Fruit fly (Drosophila melanogaster) whole organism, embryonic: ENCODE results near the gene CG42514.

Experiments used
- Antp ChIP-seq: fragments of 200-800 bp; sonication (Bioruptor generic); optimal IDR thresholded peaks from 3 replicates; lab custom pipeline; 2016; ENCODE audit warnings: missing biosample characterization, missing genetic modification characterization
- Atf6 ChIP-seq: fragments of 200-800 bp; sonication (Bioruptor generic); IDR thresholded peaks from 2 replicates; pipeline ENCODE4 v1.3.6; 2022; ENCODE audit warnings: missing biosample characterization, missing genetic modification characterization
- Blimp-1 ChIP-seq: fragments of 200-800 bp; sonication (Bioruptor generic); optimal IDR thresholded peaks from 3 replicates; lab custom pipeline; 2018; ENCODE audit warnings: missing biosample characterization, missing genetic modification characterization, mild to moderate bottlenecking, moderate library complexity, missing genetic modification reagents
- CG10274 ChIP-seq: fragments of 200-800 bp; sonication (Bioruptor generic); optimal IDR thresholded peaks from 3 replicates; lab custom pipeline; 2017; ENCODE audit warnings: missing biosample characterization, mild to moderate bottlenecking, missing genetic modification characterization
- CG10462 ChIP-seq: fragments of 200-800 bp; sonication (Bioruptor generic); optimal IDR thresholded peaks from 2 replicates; lab custom pipeline; 2016; ENCODE audit warnings: missing biosample characterization, missing genetic modification characterization
- CG10654 ChIP-seq: fragments of 200-800 bp; sonication (Bioruptor generic); optimal IDR thresholded peaks from 2 replicates; lab custom pipeline; 2016; ENCODE audit warnings: missing biosample characterization, missing genetic modification characterization
- CG10959 ChIP-seq: fragments of 200-800 bp; sonication (Bioruptor generic); IDR thresholded peaks from 2 replicates; pipeline ENCODE4 v1.3.6; 2022; ENCODE audit warnings: missing biosample characterization, missing genetic modification characterization
- CG11560 ChIP-seq: fragments of 200-800 bp; sonication (Bioruptor generic); IDR thresholded peaks from 3 replicates; pipeline ENCODE4 v1.3.6; 2022; ENCODE audit warnings: missing biosample characterization, missing genetic modification characterization
- CG12219 ChIP-seq: fragments of 200-800 bp; sonication (Bioruptor generic); optimal IDR thresholded peaks from 3 replicates; lab custom pipeline; 2018; ENCODE audit warnings: missing biosample characterization, mild to moderate bottlenecking, missing genetic modification characterization
- CG12299 ChIP-seq: fragments of 200-800 bp; sonication (Bioruptor generic); optimal IDR thresholded peaks from 2 replicates; lab custom pipeline; 2018; ENCODE audit warnings: missing biosample characterization, mild to moderate bottlenecking, missing genetic modification characterization
- CG12744 ChIP-seq: fragments of 200-800 bp; sonication (Bioruptor generic); optimal IDR thresholded peaks from 2 replicates; lab custom pipeline; 2016; ENCODE audit warnings: missing biosample characterization, missing genetic modification characterization
- CG13424 ChIP-seq: fragments of 200-800 bp; sonication (Bioruptor generic); optimal IDR thresholded peaks from 2 replicates; lab custom pipeline; 2019; ENCODE audit warnings: missing biosample characterization, mild to moderate bottlenecking, missing genetic modification characterization, moderate library complexity
- CG14050 ChIP-seq: fragments of 200-800 bp; sonication (Bioruptor generic); IDR thresholded peaks from 3 replicates; pipeline ENCODE4 v1.3.6; 2022; ENCODE audit warnings: missing biosample characterization, missing genetic modification characterization
- CG14441 ChIP-seq: fragments of 200-800 bp; sonication (Bioruptor generic); IDR thresholded peaks from 2 replicates; pipeline ENCODE4 v1.3.6; 2022; ENCODE audit warnings: missing biosample characterization, missing genetic modification characterization
- CG1602 ChIP-seq: fragments of 200-800 bp; sonication (Bioruptor generic); optimal IDR thresholded peaks from 3 replicates; lab custom pipeline; 2016; ENCODE audit warnings: missing biosample characterization, missing genetic modification characterization
- CG1603 ChIP-seq: fragments of 200-800 bp; sonication (Bioruptor generic); optimal IDR thresholded peaks from 2 replicates; lab custom pipeline; 2019; ENCODE audit warnings: missing biosample characterization, mild to moderate bottlenecking, missing genetic modification characterization, moderate library complexity
- CG17359 ChIP-seq: fragments of 200-800 bp; sonication (Bioruptor generic); optimal IDR thresholded peaks from 3 replicates; lab custom pipeline; 2018; ENCODE audit warnings: missing biosample characterization, mild to moderate bottlenecking, missing genetic modification characterization, moderate library complexity
- CG3726 ChIP-seq: fragments of 200-800 bp; sonication (Bioruptor generic); IDR thresholded peaks from 3 replicates; pipeline ENCODE4, ENCODE4 v1.3.6; 2022; ENCODE audit warnings: missing biosample characterization, missing genetic modification characterization
- CG4360 ChIP-seq: fragments of 200-800 bp; sonication (Bioruptor generic); IDR thresholded peaks from 2 replicates; pipeline ENCODE4 v1.3.6; 2022; ENCODE audit warnings: missing biosample characterization, missing genetic modification characterization
- CG8388 ChIP-seq: fragments of 200-800 bp; sonication (Bioruptor generic); optimal IDR thresholded peaks from 2 replicates; lab custom pipeline; 2019; ENCODE audit warnings: missing biosample characterization, mild to moderate bottlenecking, missing genetic modification characterization, moderate library complexity
- CG9797 ChIP-seq: fragments of 200-800 bp; sonication (Bioruptor generic); optimal IDR thresholded peaks from 3 replicates; lab custom pipeline; 2018; ENCODE audit warnings: missing biosample characterization, mild to moderate bottlenecking, missing genetic modification characterization
- Chrac-16 ChIP-seq: fragments of 200-800 bp; sonication (Bioruptor generic); optimal IDR thresholded peaks from 3 replicates; lab custom pipeline; 2016; ENCODE audit warnings: missing biosample characterization, missing genetic modification characterization
- Ets65A ChIP-seq: fragments of 200-800 bp; sonication (Bioruptor generic); peaks from one replicate; lab custom pipeline; 2016; ENCODE audit warnings: missing biosample characterization, missing genetic modification characterization
- HLHmδ ChIP-seq: fragments of 200-800 bp; sonication (Bioruptor generic); optimal IDR thresholded peaks from 2 replicates; lab custom pipeline; 2018; ENCODE audit warnings: missing biosample characterization, mild to moderate bottlenecking, missing genetic modification characterization, moderate library complexity
- Hsf ChIP-seq: fragments of 200-800 bp; sonication (Bioruptor generic); optimal IDR thresholded peaks from 3 replicates; lab custom pipeline; 2016; ENCODE audit warnings: missing biosample characterization, missing genetic modification characterization
- NC2α ChIP-seq: fragments of 200-800 bp; sonication (Bioruptor generic); optimal IDR thresholded peaks from 2 replicates; lab custom pipeline; 2016; ENCODE audit warnings: missing biosample characterization, missing genetic modification characterization
- Nf-YA ChIP-seq: fragments of 200-800 bp; sonication (Bioruptor generic); IDR thresholded peaks from 2 replicates; pipeline ENCODE4 v1.3.6; 2022; ENCODE audit warnings: missing biosample characterization, missing genetic modification characterization
- Optix ChIP-seq: fragments of 200-800 bp; sonication (Bioruptor generic); IDR thresholded peaks from 3 replicates; pipeline ENCODE4 v1.3.6; 2022; ENCODE audit warnings: missing biosample characterization, missing genetic modification characterization
- Six4 ChIP-seq: fragments of 200-800 bp; sonication (Bioruptor generic); optimal IDR thresholded peaks from 2 replicates; lab custom pipeline; 2016; ENCODE audit warnings: missing biosample characterization, missing genetic modification characterization
- Trl ChIP-seq, 3 experiments: fragments of >200 bp in 2 of 3; fragments of 200-800 bp in 1 of 3; sonication (Bioruptor generic) in 1 of 3; optimal IDR thresholded peaks; 2 replicates in 1 of 3; 3 replicates in 2 of 3; lab custom pipeline; 2016 to 2017; ENCODE audit warnings: missing biosample characterization in 1 of 3, missing genetic modification characterization in 1 of 3
- ap ChIP-seq: fragments of 200-800 bp; sonication (Bioruptor generic); IDR thresholded peaks from 2 replicates; pipeline ENCODE4 v1.3.6; 2022; ENCODE audit warnings: missing biosample characterization, missing genetic modification characterization
- ase ChIP-seq: fragments of 200-800 bp; sonication (Bioruptor generic); IDR thresholded peaks from 3 replicates; pipeline ENCODE4 v1.3.6; 2022; ENCODE audit warnings: missing biosample characterization, missing genetic modification characterization
- ash1 ChIP-seq: fragments of 200-800 bp; sonication (Bioruptor generic); optimal IDR thresholded peaks from 2 replicates; lab custom pipeline; 2018; ENCODE audit warnings: missing biosample characterization, mild to moderate bottlenecking, missing genetic modification characterization
- chn ChIP-seq: fragments of 200-800 bp; sonication (Bioruptor generic); optimal IDR thresholded peaks from 2 replicates; lab custom pipeline; 2016; ENCODE audit warnings: missing biosample characterization, missing genetic modification characterization
- crp ChIP-seq, 2 experiments: fragments of 200-800 bp; sonication (Bioruptor generic); optimal IDR thresholded peaks; 2 replicates in 1 of 2; 3 replicates in 1 of 2; lab custom pipeline; 2017; ENCODE audit warnings: missing biosample characterization in 2 of 2, missing genetic modification characterization in 2 of 2, mild to moderate bottlenecking in 1 of 2, moderate library complexity in 1 of 2
- dpn ChIP-seq, 2 experiments: fragments of 200-800 bp; sonication (Bioruptor generic); optimal IDR thresholded peaks; 3 replicates each; lab custom pipeline; 2016; ENCODE audit warnings: missing biosample characterization in 2 of 2, missing genetic modification characterization in 2 of 2
- esg ChIP-seq: fragments of 200-800 bp; sonication (Bioruptor generic); conservative IDR thresholded peaks from 2 replicates; pipeline ENCODE4 v1.3.6; 2022; ENCODE audit warnings: missing biosample characterization, missing genetic modification characterization
- exex ChIP-seq: fragments of 200-800 bp; sonication (Bioruptor generic); optimal IDR thresholded peaks from 4 replicates; lab custom pipeline; 2018; ENCODE audit warnings: missing biosample characterization, mild to moderate bottlenecking, missing genetic modification characterization, moderate library complexity
- fd3F ChIP-seq: fragments of 200-800 bp; sonication (Bioruptor generic); optimal IDR thresholded peaks from 2 replicates; lab custom pipeline; 2018; ENCODE audit warnings: missing biosample characterization, mild to moderate bottlenecking, missing genetic modification characterization, moderate library complexity
- fu2 ChIP-seq: fragments of 200-800 bp; sonication (Bioruptor generic); optimal IDR thresholded peaks from 2 replicates; lab custom pipeline; 2016; ENCODE audit warnings: missing biosample characterization, missing genetic modification characterization
- gcm2 ChIP-seq: fragments of 200-800 bp; sonication (Bioruptor generic); optimal IDR thresholded peaks from 2 replicates; lab custom pipeline; 2016; ENCODE audit warnings: missing biosample characterization, missing genetic modification characterization
- grau ChIP-seq: fragments of 200-800 bp; optimal IDR thresholded peaks from 3 replicates; lab custom pipeline; 2019; ENCODE audit warnings: missing biosample characterization, mild to moderate bottlenecking, missing genetic modification characterization, moderate library complexity
- lola ChIP-seq, 3 experiments: fragments of >200 bp in 2 of 3; fragments of 200-800 bp in 1 of 3; sonication (Bioruptor generic) in 1 of 3; optimal IDR thresholded peaks; 2 replicates each; lab custom pipeline; 2017 to 2019; ENCODE audit warnings: missing biosample characterization in 3 of 3, missing genetic modification characterization in 3 of 3, mild to moderate bottlenecking in 1 of 3, moderate library complexity in 1 of 3
- maf-S ChIP-seq: fragments of 200-800 bp; sonication (Bioruptor generic); optimal IDR thresholded peaks from 2 replicates; lab custom pipeline; 2016; ENCODE audit warnings: missing biosample characterization, missing genetic modification characterization
- nom ChIP-seq: fragments of 200-800 bp; sonication (Bioruptor generic); optimal IDR thresholded peaks from 2 replicates; lab custom pipeline; 2017; ENCODE audit warnings: missing biosample characterization, missing genetic modification characterization, mild to moderate bottlenecking, moderate library complexity, missing genetic modification reagents
- ranshi ChIP-seq: fragments of 200-800 bp; sonication (Bioruptor generic); IDR thresholded peaks from 2 replicates; pipeline ENCODE4 v1.3.6; 2022; ENCODE audit warnings: missing biosample characterization, missing genetic modification characterization
- rib ChIP-seq: fragments of 200-800 bp; sonication (Bioruptor generic); IDR thresholded peaks from 2 replicates; pipeline ENCODE4 v1.3.6; 2022; ENCODE audit warnings: missing biosample characterization, missing genetic modification characterization
- schlank ChIP-seq: fragments of 200-800 bp; sonication (Bioruptor generic); optimal IDR thresholded peaks from 2 replicates; lab custom pipeline; 2018; ENCODE audit warnings: missing biosample characterization, mild to moderate bottlenecking, missing genetic modification characterization
- twi ChIP-seq: fragments of 200-800 bp; optimal IDR thresholded peaks from 2 replicates; lab custom pipeline; 2019; ENCODE audit warnings: missing biosample characterization, mild to moderate bottlenecking, missing genetic modification characterization, moderate library complexity
- unc-4 ChIP-seq: fragments of 200-800 bp; sonication (Bioruptor generic); IDR thresholded peaks from 2 replicates; pipeline ENCODE4 v1.3.6; 2022; ENCODE audit warnings: missing biosample characterization, missing genetic modification characterization; ENCODE audit not compliant: partially characterized antibody

Gene CG42514

dm6 chr3L:16544220-16544619 lies 48.2 kb upstream of the CG42514 start (continued):
- TF ChIP-seq CG3726 (GFP tag; lab: Robert Waterston, UW) (no peak), CG10959 (GFP tag; lab: Robert Waterston, UW) (peak; percentile 59), lola (GFP tag; optimal IDR thresholded peaks at IDR 0.05; lab: Kevin White, UChicago) (peak in 1 of 3 experiments; percentile 29), ase (no peak; the same call in 2 of the 3 replicates), ranshi (GFP tag; lab: Robert Waterston, UW) (peak; percentile 19; the same call in 1 of the 2 replicates), chn (GFP tag; lab: Kevin White, UChicago) (peak; percentile 30), unc-4 (GFP tag; lab: Robert Waterston, UW) (no peak), HLHmδ (GFP tag; lab: Kevin White, UChicago) (no peak), CG14441 (peak; percentile 49; the same call in 1 of the 2 replicates), Chrac-16 (GFP tag; lab: Kevin White, UChicago) (peak; percentile 31), CG11560 (tag; lab: Robert Waterston, UW) (no peak), CG17359 (tag; lab: Kevin White, UChicago) (no peak), twi (tag; lab: Kevin White, UChicago) (no peak), Hsf (GFP tag; lab: Kevin White, UChicago) (peak; percentile 48), Optix (peak; percentile 70), rib (GFP tag; lab: Robert Waterston, UW) (no peak), Atf6 (GFP tag; lab: Robert Waterston, UW) (no peak), Antp (GFP tag; lab: Kevin White, UChicago) (peak; percentile 43), fd3F (GFP tag; lab: Kevin White, UChicago) (no peak), Nf-YA (GFP tag; lab: Robert Waterston, UW) (0 out of 2 replicates have a peak, but pooled peaks have one; percentile 25), grau (tag; lab: Kevin White, UChicago) (no peak), nom (GFP tag; lab: Kevin White, UChicago) (no peak), dpn (GFP tag; optimal IDR thresholded peaks at IDR 0.05; lab: Kevin White, UChicago) (peak in 1 of 2 experiments; percentile 63), Ets65A (GFP tag; lab: Kevin White, UChicago) (peak; percentile 11), CG8388 (GFP tag; lab: Kevin White, UChicago) (peak; percentile 50), CG4360 (GFP tag; lab: Robert Waterston, UW) (no peak), Trl (optimal IDR thresholded peaks at IDR 0.05; lab: Kevin White, UChicago) (no peak), Trl (GFP tag; optimal IDR thresholded peaks at IDR 0.05; lab: Kevin White, UChicago) (peak; percentile 22), gcm2 (GFP tag; lab: Kevin White, UChicago) (no peak), CG12744 (no peak), esg (GFP tag; lab: Robert Waterston, UW) (peak; percentile 28; the same call in 1 of the 2 replicates), CG13424 (tag; lab: Kevin White, UChicago) (peak; percentile 9), CG12219 (GFP tag; lab: Kevin White, UChicago) (peak; percentile 10), ap (GFP tag; lab: Robert Waterston, UW) (no peak), ash1 (GFP tag; lab: Kevin White, UChicago) (no peak), CG10462 (GFP tag; lab: Kevin White, UChicago) (no peak), CG12299 (no peak), CG1603 (peak; percentile 82), fu2 (GFP tag; lab: Kevin White, UChicago) (peak; percentile 4), CG14050 (GFP tag; lab: Robert Waterston, UW) (no peak), CG10274 (GFP tag; lab: Kevin White, UChicago) (no peak), CG1602 (GFP tag; lab: Kevin White, UChicago) (peak; percentile 30), NC2α (no peak), maf-S (no peak), Six4 (GFP tag; lab: Kevin White, UChicago) (peak; percentile 1), CG10654 (peak; percentile 27), crp (GFP tag; optimal IDR thresholded peaks at IDR 0.05; lab: Kevin White, UChicago) (no peak), exex (tag; lab: Kevin White, UChicago) (no peak), CG9797 (no peak), Blimp-1 (GFP tag; lab: Kevin White, UChicago) (peak; percentile 71), schlank (no peak)
